Fruit fly (Drosophila melanogaster) whole organism, embryonic: ENCODE results near the gene Syt12.

Source experiments
- B-H2 ChIP-seq: fragments of 200-800 bp; sonication (Bioruptor generic); optimal IDR thresholded peaks from 2 replicates; lab custom pipeline; 2018; ENCODE audit warnings: missing biosample characterization, mild to moderate bottlenecking, missing genetic modification characterization
- Blimp-1 ChIP-seq: fragments of 200-800 bp; sonication (Bioruptor generic); optimal IDR thresholded peaks from 3 replicates; lab custom pipeline; 2018; ENCODE audit warnings: missing biosample characterization, missing genetic modification characterization, mild to moderate bottlenecking, moderate library complexity, missing genetic modification reagents
- CG11085 ChIP-seq: fragments of 200-800 bp; sonication (Bioruptor generic); IDR thresholded peaks from 2 replicates; pipeline ENCODE4 v1.3.6; 2022; ENCODE audit warnings: missing biosample characterization, missing genetic modification characterization
- CG11456 ChIP-seq: fragments of 200-800 bp; sonication (Bioruptor generic); IDR thresholded peaks from 3 replicates; pipeline ENCODE4 v1.3.6; 2022; ENCODE audit warnings: missing biosample characterization, missing genetic modification characterization
- CG13894 ChIP-seq: fragments of 200-800 bp; sonication (Bioruptor generic); optimal IDR thresholded peaks from 3 replicates; lab custom pipeline; 2018; ENCODE audit warnings: missing biosample characterization, mild to moderate bottlenecking, missing genetic modification characterization, moderate library complexity
- CG14667 ChIP-seq: fragments of 200-800 bp; sonication (Bioruptor generic); IDR thresholded peaks from 2 replicates; pipeline ENCODE4 v1.3.6; 2022; ENCODE audit warnings: missing biosample characterization, missing genetic modification characterization
- CG14860 ChIP-seq: fragments of 200-800 bp; sonication (Bioruptor generic); IDR thresholded peaks from 3 replicates; pipeline ENCODE4 v1.3.6; 2022; ENCODE audit warnings: missing biosample characterization, missing genetic modification characterization; ENCODE audit not compliant: partially characterized antibody
- CG15479 ChIP-seq: fragments of 200-800 bp; sonication (Bioruptor generic); optimal IDR thresholded peaks from 3 replicates; lab custom pipeline; 2019; ENCODE audit warnings: missing biosample characterization, mild to moderate bottlenecking, missing genetic modification characterization, moderate library complexity
- CG15601 ChIP-seq: fragments of 200-800 bp; sonication (Bioruptor generic); optimal IDR thresholded peaks from 3 replicates; lab custom pipeline; 2019; ENCODE audit warnings: missing biosample characterization, mild to moderate bottlenecking, missing genetic modification characterization, moderate library complexity
- CG16779 ChIP-seq: fragments of 200-800 bp; sonication (Bioruptor generic); IDR thresholded peaks from 2 replicates; pipeline ENCODE4 v1.3.6; 2022; ENCODE audit warnings: missing biosample characterization, missing genetic modification characterization
- CG16863 ChIP-seq: fragments of 200-800 bp; sonication (Bioruptor generic); optimal IDR thresholded peaks from 3 replicates; lab custom pipeline; 2016; ENCODE audit warnings: missing biosample characterization, missing genetic modification characterization
- CG17186 ChIP-seq: fragments of 200-800 bp; sonication (Bioruptor generic); optimal IDR thresholded peaks from 3 replicates; lab custom pipeline; 2017; ENCODE audit warnings: missing biosample characterization, missing genetic modification reagents, missing genetic modification characterization
- CG17361 ChIP-seq: fragments of 200-800 bp; sonication (Bioruptor generic); IDR thresholded peaks from 3 replicates; pipeline ENCODE4 v1.3.6; 2022; ENCODE audit warnings: missing biosample characterization, missing genetic modification characterization
- CG17568 ChIP-seq: fragments of 200-800 bp; sonication (Bioruptor generic); optimal IDR thresholded peaks from 2 replicates; lab custom pipeline; 2018; ENCODE audit warnings: missing biosample characterization, mild to moderate bottlenecking, missing genetic modification characterization, moderate library complexity
- CG17912 ChIP-seq: fragments of 200-800 bp; sonication (Bioruptor generic); optimal IDR thresholded peaks from 2 replicates; lab custom pipeline; 2018; ENCODE audit warnings: missing biosample characterization, mild to moderate bottlenecking, missing genetic modification characterization
- CG18262 ChIP-seq: fragments of 200-800 bp; optimal IDR thresholded peaks from 3 replicates; lab custom pipeline; 2019; ENCODE audit warnings: missing biosample characterization, mild to moderate bottlenecking, missing genetic modification characterization, moderate library complexity
- CG31388 ChIP-seq: fragments of 200-800 bp; sonication (Bioruptor generic); optimal IDR thresholded peaks from 2 replicates; lab custom pipeline; 2016; ENCODE audit warnings: missing biosample characterization, missing genetic modification characterization
- CG32532 ChIP-seq: fragments of 200-800 bp; sonication (Bioruptor generic); IDR thresholded peaks from 2 replicates; pipeline ENCODE4 v1.3.6; 2022; ENCODE audit warnings: missing biosample characterization, missing genetic modification characterization
- CG4617 ChIP-seq: fragments of 200-800 bp; sonication (Bioruptor generic); optimal IDR thresholded peaks from 3 replicates; lab custom pipeline; 2016; ENCODE audit warnings: missing biosample characterization, missing genetic modification characterization, borderline replicate concordance
- CG6683 ChIP-seq: fragments of 200-800 bp; sonication (Bioruptor generic); optimal IDR thresholded peaks from 2 replicates; lab custom pipeline; 2017; ENCODE audit warnings: missing biosample characterization, mild to moderate bottlenecking, missing genetic modification characterization, missing genetic modification reagents
- CG7963 ChIP-seq: fragments of 200-800 bp; sonication (Bioruptor generic); IDR thresholded peaks from 3 replicates; pipeline ENCODE4 v1.3.6; 2022; ENCODE audit warnings: missing biosample characterization, missing genetic modification characterization; ENCODE audit not compliant: partially characterized antibody
- CG8089 ChIP-seq: fragments of 200-800 bp; sonication (Bioruptor generic); optimal IDR thresholded peaks from 3 replicates; lab custom pipeline; 2016; ENCODE audit warnings: missing biosample characterization, missing genetic modification characterization
- CTCF ChIP-seq: fragments of 200-800 bp; sonication (Bioruptor generic); optimal IDR thresholded peaks from 2 replicates; lab custom pipeline; 2017; ENCODE audit warnings: missing biosample characterization, mild to moderate bottlenecking, missing genetic modification characterization, moderate library complexity
- CkIIα-i1 ChIP-seq: fragments of 200-800 bp; sonication (Bioruptor generic); IDR thresholded peaks from 2 replicates; pipeline ENCODE4 v1.3.6; 2022; ENCODE audit warnings: missing biosample characterization, missing genetic modification characterization
- HmgD ChIP-seq: fragments of 200-800 bp; sonication (Bioruptor generic); optimal IDR thresholded peaks from 3 replicates; lab custom pipeline; 2016; ENCODE audit warnings: missing biosample characterization, missing genetic modification characterization
- Hmr ChIP-seq: fragments of 200-800 bp; sonication (Bioruptor generic); optimal IDR thresholded peaks from 3 replicates; lab custom pipeline; 2017; ENCODE audit warnings: mild to moderate bottlenecking, missing biosample characterization, missing genetic modification reagents, missing genetic modification characterization
- Lim3 ChIP-seq: fragments of 200-800 bp; sonication (Bioruptor generic); IDR thresholded peaks from 2 replicates; pipeline ENCODE4 v1.3.6; 2022; ENCODE audit warnings: missing biosample characterization, missing genetic modification characterization
- Max ChIP-seq: fragments of 200-800 bp; sonication (Bioruptor generic); optimal IDR thresholded peaks from 2 replicates; lab custom pipeline; 2016; ENCODE audit warnings: missing biosample characterization, mild to moderate bottlenecking, missing genetic modification characterization
- Rx ChIP-seq: fragments of 200-800 bp; sonication (Bioruptor generic); IDR thresholded peaks from 2 replicates; pipeline ENCODE4 v1.3.6; 2022; ENCODE audit warnings: missing biosample characterization, missing genetic modification characterization
- Sin3A ChIP-seq: fragments of >200 bp; optimal IDR thresholded peaks from 2 replicates; lab custom pipeline; 2018
- ab ChIP-seq: fragments of 200-800 bp; sonication (Bioruptor generic); optimal IDR thresholded peaks from 2 replicates; lab custom pipeline; 2016; ENCODE audit warnings: missing biosample characterization, missing genetic modification characterization
- ac ChIP-seq: fragments of 200-800 bp; sonication (Bioruptor generic); optimal IDR thresholded peaks from 3 replicates; lab custom pipeline; 2017; ENCODE audit warnings: missing biosample characterization, mild to moderate bottlenecking, missing genetic modification characterization
- ara ChIP-seq: fragments of 200-800 bp; sonication (Bioruptor generic); IDR thresholded peaks from 2 replicates; pipeline ENCODE4 v1.3.6; 2022; ENCODE audit warnings: missing biosample characterization, missing genetic modification characterization
- az2 ChIP-seq: fragments of 200-800 bp; sonication (Bioruptor generic); optimal IDR thresholded peaks from 3 replicates; lab custom pipeline; 2016; ENCODE audit warnings: missing biosample characterization, missing genetic modification characterization
- btn ChIP-seq: fragments of 200-800 bp; sonication (Bioruptor generic); optimal IDR thresholded peaks from 2 replicates; lab custom pipeline; 2016; ENCODE audit warnings: missing biosample characterization, missing genetic modification characterization
- danr ChIP-seq: fragments of 200-800 bp; sonication (Bioruptor generic); IDR thresholded peaks from 2 replicates; pipeline ENCODE4 v1.3.6; 2022; ENCODE audit warnings: missing biosample characterization, missing genetic modification characterization
- dpn ChIP-seq, 2 experiments: fragments of 200-800 bp; sonication (Bioruptor generic); optimal IDR thresholded peaks; 3 replicates each; lab custom pipeline; 2016; ENCODE audit warnings: missing biosample characterization in 2 of 2, missing genetic modification characterization in 2 of 2
- esg ChIP-seq: fragments of 200-800 bp; sonication (Bioruptor generic); conservative IDR thresholded peaks from 2 replicates; pipeline ENCODE4 v1.3.6; 2022; ENCODE audit warnings: missing biosample characterization, missing genetic modification characterization
- ewg ChIP-seq: fragments of 200-800 bp; sonication (Bioruptor generic); optimal IDR thresholded peaks from 3 replicates; lab custom pipeline; 2017; ENCODE audit warnings: mild to moderate bottlenecking, missing biosample characterization, missing genetic modification reagents, missing genetic modification characterization
- fru ChIP-seq: fragments of >200 bp; optimal IDR thresholded peaks from 2 replicates; lab custom pipeline; 2017
- gcm2 ChIP-seq: fragments of 200-800 bp; sonication (Bioruptor generic); optimal IDR thresholded peaks from 2 replicates; lab custom pipeline; 2016; ENCODE audit warnings: missing biosample characterization, missing genetic modification characterization
- hkb ChIP-seq, 2 experiments: fragments of 200-800 bp in 1 of 2; fragments of >200 bp in 1 of 2; sonication (Bioruptor generic) in 1 of 2; IDR thresholded peaks in 1 of 2; optimal IDR thresholded peaks in 1 of 2; 2 replicates each; pipeline versions ENCODE4 v1.3.6 to Lab custom; 2017 to 2022; ENCODE audit warnings: missing biosample characterization in 1 of 2, missing genetic modification characterization in 1 of 2
- jing ChIP-seq: fragments of 200-800 bp; sonication (Bioruptor generic); optimal IDR thresholded peaks from 2 replicates; lab custom pipeline; 2018; ENCODE audit warnings: missing biosample characterization, mild to moderate bottlenecking, missing genetic modification characterization
- klu ChIP-seq: fragments of 200-800 bp; sonication (Bioruptor generic); IDR thresholded peaks from 2 replicates; pipeline ENCODE4 v1.3.6; 2022; ENCODE audit warnings: missing biosample characterization, missing genetic modification characterization
- lilli ChIP-seq: fragments of 200-800 bp; sonication (Bioruptor generic); optimal IDR thresholded peaks from 3 replicates; lab custom pipeline; 2016; ENCODE audit warnings: missing biosample characterization, missing genetic modification characterization
- pzg ChIP-seq: fragments of 200-800 bp; sonication (Bioruptor generic); optimal IDR thresholded peaks from 3 replicates; lab custom pipeline; 2018; ENCODE audit warnings: missing biosample characterization, mild to moderate bottlenecking, missing genetic modification characterization, moderate library complexity
- sima ChIP-seq: fragments of 200-800 bp; sonication (Bioruptor generic); optimal IDR thresholded peaks from 2 replicates; lab custom pipeline; 2016; ENCODE audit warnings: missing biosample characterization, missing genetic modification characterization
- slou ChIP-seq: fragments of 200-800 bp; sonication (Bioruptor generic); optimal IDR thresholded peaks from 3 replicates; lab custom pipeline; 2016; ENCODE audit warnings: missing biosample characterization, missing genetic modification characterization
- so ChIP-seq: fragments of 200-800 bp; sonication (Bioruptor generic); IDR thresholded peaks from 3 replicates; pipeline ENCODE4 v1.3.6; 2022; ENCODE audit warnings: missing biosample characterization, missing genetic modification characterization
- stc ChIP-seq: fragments of 200-800 bp; sonication (Bioruptor generic); IDR thresholded peaks from 2 replicates; pipeline ENCODE4 v1.3.6; 2022; ENCODE audit warnings: missing biosample characterization, missing genetic modification characterization
- stwl ChIP-seq: fragments of 200-800 bp; sonication (Bioruptor generic); optimal IDR thresholded peaks from 3 replicates; lab custom pipeline; 2018; ENCODE audit warnings: missing biosample characterization, mild to moderate bottlenecking, missing genetic modification characterization, moderate library complexity
- toy ChIP-seq: fragments of 200-800 bp; sonication (Bioruptor generic); IDR thresholded peaks from 2 replicates; pipeline ENCODE4 v1.3.6; 2022; ENCODE audit warnings: missing biosample characterization, missing genetic modification characterization

Gene Syt12

dm6 chrX:13383770-13384169, 24.7 kb downstream of the Syt12 start (continued):
- TF ChIP-seq CG14667 (GFP tag; lab: Robert Waterston, UW) (peak; percentile 30; the same call in 1 of the 2 replicates), toy (no peak), CG14860 (no peak), CG17568 (GFP tag; lab: Kevin White, UChicago) (peak; percentile 24), CG15601 (no peak), ewg (GFP tag; lab: Kevin White, UChicago) (peak; percentile 12), CG7963 (no peak), lilli (peak; percentile 78), stwl (tag; lab: Kevin White, UChicago) (peak; percentile 13), Blimp-1 (GFP tag; lab: Kevin White, UChicago) (peak; percentile 20), jing (GFP tag; lab: Kevin White, UChicago) (no peak), CG31388 (GFP tag; lab: Kevin White, UChicago) (no peak), CG16863 (peak; percentile 21), CTCF (GFP tag; lab: Kevin White, UChicago) (no peak), CG17186 (no peak), CG11456 (GFP tag; lab: Robert Waterston, UW) (peak; percentile 68; the same call in 2 of the 3 replicates), Rx (GFP tag; lab: Robert Waterston, UW) (no peak; the same call in 1 of the 2 replicates), klu (GFP tag; lab: Robert Waterston, UW) (no peak), sima (GFP tag; lab: Kevin White, UChicago) (no peak), btn (GFP tag; lab: Kevin White, UChicago) (no peak), CG17361 (no peak), hkb (optimal IDR thresholded peaks at IDR 0.05; lab: Kevin White, UChicago) (no peak), hkb (GFP tag; IDR thresholded peaks at IDR 0.05; lab: Robert Waterston, UW) (peak; percentile 30), CG17912 (GFP tag; lab: Kevin White, UChicago) (peak; percentile 79), CkIIα-i1 (GFP tag; lab: Robert Waterston, UW) (no peak), CG16779 (GFP tag; lab: Robert Waterston, UW) (peak; percentile 70; the same call in 1 of the 2 replicates), HmgD (GFP tag; lab: Kevin White, UChicago) (peak; percentile 68), az2 (GFP tag; lab: Kevin White, UChicago) (peak; percentile 56), B-H2 (GFP tag; lab: Kevin White, UChicago) (peak; percentile 40), ab (GFP tag; lab: Kevin White, UChicago) (peak; percentile 40), gcm2 (GFP tag; lab: Kevin White, UChicago) (peak; percentile 34), fru (lab: Kevin White, UChicago) (no peak), so (GFP tag; lab: Robert Waterston, UW) (no peak), stc (GFP tag; lab: Robert Waterston, UW) (0 out of 2 replicates have a peak, but pooled peaks have one; percentile 11), CG8089 (GFP tag; lab: Kevin White, UChicago) (peak; percentile 12), CG6683 (GFP tag; lab: Kevin White, UChicago) (no peak), esg (GFP tag; lab: Robert Waterston, UW) (no peak), CG13894 (tag; lab: Kevin White, UChicago) (peak; percentile 48), Hmr (GFP tag; lab: Kevin White, UChicago) (peak; percentile 50), CG32532 (peak; percentile 81), dpn (GFP tag; optimal IDR thresholded peaks at IDR 0.05; lab: Kevin White, UChicago) (peak; percentile 68 to 71), CG18262 (peak; percentile 19), danr (GFP tag; lab: Robert Waterston, UW) (no peak), ac (GFP tag; lab: Kevin White, UChicago) (no peak), Sin3A (lab: Kevin White, UChicago) (no peak), pzg (GFP tag; lab: Kevin White, UChicago) (peak; percentile 14), Max (GFP tag; lab: Kevin White, UChicago) (peak; percentile 32), ara (GFP tag; lab: Robert Waterston, UW) (no peak), slou (peak; percentile 19), CG11085 (no peak), Lim3 (GFP tag; lab: Robert Waterston, UW) (no peak), CG15479 (no peak), CG4617 (GFP tag; lab: Kevin White, UChicago) (peak; percentile 17)
